Fruit fly (Drosophila melanogaster): Measurements from ENCODE around the gene klar.
A peak's percentile ranks its signal among the peaks of the same experiment; 100 is the strongest.

The klar gene

dm6 chr3L:454802-455579 is 85.4 kb downstream of the klar start:
- TF ChIP-seq noc (tag; optimal IDR thresholded peaks at IDR 0.05) = no peak

- TF ChIP-seq noc (tag; optimal IDR thresholded peaks at IDR 0.05) = peak; percentile 59
These were observed 92.1 kb downstream of the klar start for dm6 chr3L:448050-449039.

dm6 chr3L:447249-447648 is 93.2 kb downstream of the klar start:
- TF ChIP-seq noc (tag; optimal IDR thresholded peaks at IDR 0.05) = no peak

- TF ChIP-seq noc (tag; optimal IDR thresholded peaks at IDR 0.05) = peak; percentile 12
These were observed 94.5 kb downstream of the klar start for dm6 chr3L:445746-446534.

- no peak for TF ChIP-seq noc (tag; optimal IDR thresholded peaks at IDR 0.05)
These were observed 98.7 kb downstream of the klar start for dm6 chr3L:441644-442193.

- peak; percentile 89 for TF ChIP-seq noc (tag; optimal IDR thresholded peaks at IDR 0.05)
These were observed 99.3 kb downstream of the klar start for dm6 chr3L:441035-441604.

- peak; percentile 58 for TF ChIP-seq noc (tag; optimal IDR thresholded peaks at IDR 0.05)
These were observed 100.2 kb downstream of the klar start for dm6 chr3L:440249-440648.

- no peak for TF ChIP-seq noc (tag; optimal IDR thresholded peaks at IDR 0.05)
These were observed 100.9 kb downstream of the klar start for dm6 chr3L:439538-439937.

- no peak for TF ChIP-seq noc (tag; optimal IDR thresholded peaks at IDR 0.05)
These were observed 102.1 kb downstream of the klar start for dm6 chr3L:438297-438696.

- no peak for TF ChIP-seq noc (tag; optimal IDR thresholded peaks at IDR 0.05)
These were observed 102.8 kb downstream of the klar start for dm6 chr3L:437607-438006.

dm6 chr3L:433806-434205 is 106.6 kb downstream of the klar start, which contains the start of gene CG13891:
Gene CG13891 (minus strand): TSS chr3L:433906.
- no peak for TF ChIP-seq noc (tag; optimal IDR thresholded peaks at IDR 0.05)

dm6 chr3L:433354-433753 is 107.1 kb downstream of the klar start:
- no peak for TF ChIP-seq noc (tag; optimal IDR thresholded peaks at IDR 0.05)

dm6 chr3L:432565-432964 is 107.8 kb downstream of the klar start:
- no peak for TF ChIP-seq noc (tag; optimal IDR thresholded peaks at IDR 0.05)

dm6 chr3L:424565-424964 is 115.8 kb downstream of the klar start:
- no peak for TF ChIP-seq noc (tag; optimal IDR thresholded peaks at IDR 0.05)

- TF ChIP-seq noc (tag; optimal IDR thresholded peaks at IDR 0.05) = no peak
These were observed 119.8 kb downstream of the klar start for dm6 chr3L:420656-421055.
